Worm (Caenorhabditis elegans) whole organism, L2 larva: Measurements from ENCODE around the gene srh-42.

Experiments used
- C34F6.9 ChIP-seq: fragments of 150-350 bp; optimal IDR thresholded peaks from 2 replicates; lab custom pipeline; 2014; ENCODE audit warnings: missing biosample characterization, missing genetic modification characterization
- F13H6.1 ChIP-seq: sonication (generic microtip); optimal IDR thresholded peaks from 2 replicates; lab custom pipeline; 2016; ENCODE audit warnings: missing genetic modification characterization, missing compliant biosample characterization
- R02D3.7 ChIP-seq: fragments of 150-350 bp; optimal IDR thresholded peaks from 2 replicates; lab custom pipeline; 2014; ENCODE audit warnings: missing biosample characterization, missing genetic modification characterization
- Y55F3AM.14 ChIP-seq: fragments of 200-800 bp; sonication (Bioruptor generic); optimal IDR thresholded peaks from 2 replicates; lab custom pipeline; 2018; ENCODE audit warnings: mild to moderate bottlenecking, missing genetic modification characterization, missing compliant biosample characterization
- ZK546.5 ChIP-seq: sonication (generic microtip); optimal IDR thresholded peaks from 2 replicates; lab custom pipeline; 2017; ENCODE audit warnings: missing biosample characterization, missing genetic modification characterization
- alr-1 ChIP-seq: fragments of 150-350 bp; optimal IDR thresholded peaks from 2 replicates; lab custom pipeline; 2014; ENCODE audit warnings: missing biosample characterization, missing genetic modification characterization
- aly-2 ChIP-seq: fragments of 150-350 bp; optimal IDR thresholded peaks from 2 replicates; lab custom pipeline; 2014; ENCODE audit warnings: missing biosample characterization, missing genetic modification characterization
- ama-1 ChIP-seq: fragments of 150-350 bp; optimal IDR thresholded peaks from 2 replicates; lab custom pipeline; 2018; ENCODE audit warnings: inconsistent platforms
- blmp-1 ChIP-seq: sonication (generic microtip); optimal IDR thresholded peaks from 2 replicates; lab custom pipeline; 2017; ENCODE audit warnings: missing genetic modification characterization, mild to moderate bottlenecking, missing compliant biosample characterization, antibody characterized with exemption, moderate library complexity; ENCODE audit not compliant: insufficient read depth
- ceh-16 ChIP-seq: fragments of 150-350 bp; optimal IDR thresholded peaks from 2 replicates; lab custom pipeline; 2014; ENCODE audit warnings: missing biosample characterization, missing genetic modification characterization
- ceh-82 ChIP-seq: fragments of 150-350 bp; optimal IDR thresholded peaks from 2 replicates; lab custom pipeline; 2014; ENCODE audit warnings: missing biosample characterization, missing genetic modification characterization
- crh-2 ChIP-seq: sonication (generic microtip); optimal IDR thresholded peaks from 2 replicates; lab custom pipeline; 2017; ENCODE audit warnings: missing biosample characterization, missing genetic modification characterization
- dmd-4 ChIP-seq: sonication (generic microtip); optimal IDR thresholded peaks from 2 replicates; lab custom pipeline; 2017; ENCODE audit warnings: missing biosample characterization, missing genetic modification characterization
- egl-27 ChIP-seq: sonication (generic microtip); optimal IDR thresholded peaks from 3 replicates; lab custom pipeline; 2017; ENCODE audit warnings: missing biosample characterization, missing genetic modification reagents, missing genetic modification characterization
- elt-1 ChIP-seq: fragments of 150-350 bp; optimal IDR thresholded peaks from 2 replicates; lab custom pipeline; 2014; ENCODE audit warnings: missing biosample characterization, missing genetic modification characterization
- elt-3 ChIP-seq: sonication (generic microtip); optimal IDR thresholded peaks from 2 replicates; lab custom pipeline; 2017; ENCODE audit warnings: missing biosample characterization, missing genetic modification characterization
- fos-1 ChIP-seq: fragments of 150-350 bp; optimal IDR thresholded peaks from 2 replicates; lab custom pipeline; 2014; ENCODE audit warnings: missing biosample characterization, missing genetic modification characterization
- gmeb-1 ChIP-seq: fragments of 150-350 bp; optimal IDR thresholded peaks from 2 replicates; lab custom pipeline; 2014; ENCODE audit warnings: missing biosample characterization, missing genetic modification characterization
- lin-11 ChIP-seq: fragments of 150-350 bp; sonication (generic microtip); optimal IDR thresholded peaks from 2 replicates; lab custom pipeline; 2014; ENCODE audit warnings: missing biosample characterization, missing genetic modification characterization, inconsistent platforms, mixed read lengths
- lin-13 ChIP-seq: fragments of 150-350 bp; optimal IDR thresholded peaks from 2 replicates; lab custom pipeline; 2014; ENCODE audit warnings: missing biosample characterization, missing genetic modification reagents, missing genetic modification characterization
- lin-39 ChIP-seq: fragments of 150-350 bp; optimal IDR thresholded peaks from 2 replicates; lab custom pipeline; 2014; ENCODE audit warnings: missing biosample characterization, missing genetic modification reagents, missing genetic modification characterization
- lsy-2 ChIP-seq, 2 experiments: fragments of 150-350 bp in 1 of 2; sonication (generic microtip) in 1 of 2; optimal IDR thresholded peaks; 2 replicates each; lab custom pipeline; 2014 to 2017; ENCODE audit warnings: missing biosample characterization in 2 of 2, missing genetic modification characterization in 2 of 2
- mab-5 ChIP-seq: fragments of 150-350 bp; optimal IDR thresholded peaks from 2 replicates; lab custom pipeline; 2014; ENCODE audit warnings: missing biosample characterization, missing genetic modification characterization
- mbf-1 ChIP-seq: sonication (generic microtip); optimal IDR thresholded peaks from 2 replicates; lab custom pipeline; 2017; ENCODE audit warnings: missing biosample characterization, missing genetic modification characterization
- mdl-1 ChIP-seq, 2 experiments: fragments of 150-350 bp in 1 of 2; sonication (generic microtip) in 1 of 2; optimal IDR thresholded peaks; 2 replicates each; lab custom pipeline; 2017; ENCODE audit warnings: missing biosample characterization in 2 of 2, missing genetic modification characterization in 2 of 2
- nhr-10 ChIP-seq: sonication (generic microtip); optimal IDR thresholded peaks from 2 replicates; lab custom pipeline; 2017; ENCODE audit warnings: missing biosample characterization, missing genetic modification characterization
- nhr-11 ChIP-seq: fragments of 150-350 bp; optimal IDR thresholded peaks from 2 replicates; lab custom pipeline; 2014; ENCODE audit warnings: missing biosample characterization, missing genetic modification characterization
- nhr-12 ChIP-seq: fragments of 150-350 bp; optimal IDR thresholded peaks from 2 replicates; lab custom pipeline; 2014; ENCODE audit warnings: missing biosample characterization, missing genetic modification characterization
- nhr-129 ChIP-seq: fragments of 150-350 bp; optimal IDR thresholded peaks from 2 replicates; lab custom pipeline; 2014; ENCODE audit warnings: missing biosample characterization, missing genetic modification characterization
- nhr-21 ChIP-seq: fragments of 150-350 bp; optimal IDR thresholded peaks from 2 replicates; lab custom pipeline; 2014; ENCODE audit warnings: missing biosample characterization, missing genetic modification characterization
- nhr-23 ChIP-seq: fragments of 150-350 bp; optimal IDR thresholded peaks from 2 replicates; lab custom pipeline; 2014; ENCODE audit warnings: missing biosample characterization, missing genetic modification reagents, missing genetic modification characterization
- nhr-237 ChIP-seq: fragments of 150-350 bp; optimal IDR thresholded peaks from 2 replicates; lab custom pipeline; 2014; ENCODE audit warnings: missing biosample characterization, missing genetic modification characterization
- nhr-25 ChIP-seq: fragments of 150-350 bp; sonication (generic microtip); optimal IDR thresholded peaks from 3 replicates; lab custom pipeline; 2014; ENCODE audit warnings: missing biosample characterization, missing genetic modification characterization
- nhr-6 ChIP-seq: fragments of 150-350 bp; optimal IDR thresholded peaks from 2 replicates; lab custom pipeline; 2014; ENCODE audit warnings: missing biosample characterization, missing genetic modification characterization
- nhr-77 ChIP-seq: fragments of 150-350 bp; optimal IDR thresholded peaks from 2 replicates; lab custom pipeline; 2014; ENCODE audit warnings: missing biosample characterization, missing genetic modification characterization
- peb-1 ChIP-seq: fragments of 150-350 bp; optimal IDR thresholded peaks from 2 replicates; lab custom pipeline; 2014; ENCODE audit warnings: missing biosample characterization, missing genetic modification characterization
- sem-4 ChIP-seq: fragments of 150-350 bp; optimal IDR thresholded peaks from 2 replicates; lab custom pipeline; 2014; ENCODE audit warnings: missing biosample characterization, missing genetic modification reagents, missing genetic modification characterization
- skn-1 ChIP-seq: sonication (generic microtip); optimal IDR thresholded peaks from 2 replicates; lab custom pipeline; 2017; ENCODE audit warnings: missing biosample characterization, missing genetic modification characterization
- sma-3 ChIP-seq: sonication (generic microtip); optimal IDR thresholded peaks from 2 replicates; lab custom pipeline; 2016; ENCODE audit warnings: missing genetic modification reagents, missing genetic modification characterization, missing compliant biosample characterization
- sma-9 ChIP-seq, 2 experiments: fragments of 150-350 bp in 1 of 2; sonication (generic microtip) in 1 of 2; optimal IDR thresholded peaks; 2 replicates each; lab custom pipeline; 2014 to 2016; ENCODE audit warnings: missing genetic modification characterization in 2 of 2, mild to moderate bottlenecking in 1 of 2, missing biosample characterization in 1 of 2, missing compliant biosample characterization in 1 of 2, missing genetic modification reagents in 1 of 2, moderate library complexity in 1 of 2
- snpc-4 ChIP-seq: fragments of 150-350 bp; optimal IDR thresholded peaks from 2 replicates; lab custom pipeline; 2014; ENCODE audit warnings: missing biosample characterization, missing genetic modification characterization
- unc-39 ChIP-seq: fragments of 150-350 bp; optimal IDR thresholded peaks from 2 replicates; lab custom pipeline; 2014; ENCODE audit warnings: missing biosample characterization, missing genetic modification characterization
- unc-55 ChIP-seq: fragments of 150-350 bp; sonication (generic microtip); optimal IDR thresholded peaks from 3 replicates; lab custom pipeline; 2014; ENCODE audit warnings: missing biosample characterization, missing genetic modification reagents, missing genetic modification characterization
- unc-62 ChIP-seq: fragments of 150-350 bp; optimal IDR thresholded peaks from 2 replicates; lab custom pipeline; 2014; ENCODE audit warnings: missing biosample characterization, missing genetic modification reagents, missing genetic modification characterization
- zag-1 ChIP-seq: fragments of 150-350 bp; optimal IDR thresholded peaks from 2 replicates; lab custom pipeline; 2014; ENCODE audit warnings: missing biosample characterization, missing genetic modification characterization
- ztf-1 ChIP-seq: fragments of 200-800 bp; sonication (Bioruptor generic); conservative IDR thresholded peaks from 2 replicates; pipeline ENCODE4 v1.3.6; 2022; ENCODE audit warnings: missing genetic modification characterization, missing compliant biosample characterization
- ztf-11 ChIP-seq: sonication (generic microtip); optimal IDR thresholded peaks from 2 replicates; lab custom pipeline; 2017; ENCODE audit warnings: missing biosample characterization, missing genetic modification characterization
- ztf-4 ChIP-seq: fragments of 150-350 bp; optimal IDR thresholded peaks from 2 replicates; lab custom pipeline; 2014; ENCODE audit warnings: missing biosample characterization, missing genetic modification characterization

Gene srh-42

ce11 chrII:14249489-14249888 lies 39.4 kb downstream of the srh-42 start:
- TF ChIP-seq lin-13 (GFP tag; lab: Kevin White, UChicago) (peak; percentile 14), ztf-1 (GFP tag; lab: Robert Waterston, UW) (no peak), fos-1 (tag; lab: Kevin White, UChicago) (peak; percentile 48), ztf-11 (tag; lab: Kevin White, UChicago) (no peak), lin-39 (tag; lab: Kevin White, UChicago) (no peak), nhr-23 (tag; lab: Kevin White, UChicago) (no peak), alr-1 (no peak), skn-1 (tag; lab: Kevin White, UChicago) (no peak), nhr-10 (tag; lab: Kevin White, UChicago) (no peak), peb-1 (tag; lab: Kevin White, UChicago) (no peak), sma-9 (GFP tag; optimal IDR thresholded peaks at IDR 0.05; lab: Kevin White, UChicago) (peak; percentile 56), sma-9 (tag; optimal IDR thresholded peaks at IDR 0.05; lab: Kevin White, UChicago) (no peak), elt-3 (tag; lab: Kevin White, UChicago) (no peak), aly-2 (no peak), ceh-16 (tag; lab: Kevin White, UChicago) (no peak), nhr-12 (tag; lab: Kevin White, UChicago) (no peak), ztf-4 (tag; lab: Kevin White, UChicago) (peak; percentile 39), mab-5 (peak; percentile 31), unc-39 (tag; lab: Kevin White, UChicago) (no peak), sem-4 (tag; lab: Kevin White, UChicago) (no peak), zag-1 (tag; lab: Kevin White, UChicago) (no peak), F13H6.1 (tag; lab: Kevin White, UChicago) (peak; percentile 51), ceh-82 (tag; lab: Kevin White, UChicago) (no peak), egl-27 (tag; lab: Kevin White, UChicago) (peak; percentile 14), mbf-1 (tag; lab: Kevin White, UChicago) (no peak), elt-1 (tag; lab: Kevin White, UChicago) (no peak), mdl-1 (tag; optimal IDR thresholded peaks at IDR 0.05; lab: Kevin White, UChicago) (peak; percentile 53 to 60), blmp-1 (tag; lab: Kevin White, UChicago) (no peak), nhr-77 (no peak), R02D3.7 (tag; lab: Kevin White, UChicago) (no peak), unc-55 (GFP tag; lab: Kevin White, UChicago) (peak; percentile 25), C34F6.9 (tag; lab: Kevin White, UChicago) (peak; percentile 43), nhr-21 (no peak), nhr-25 (tag; lab: Kevin White, UChicago) (peak; percentile 37), lin-11 (no peak), nhr-6 (no peak), ama-1 (lab: Kevin White, UChicago) (no peak), crh-2 (tag; lab: Kevin White, UChicago) (peak; percentile 57), sma-3 (GFP tag; lab: Kevin White, UChicago) (peak; percentile 19), unc-62 (GFP tag; lab: Kevin White, UChicago) (no peak), Y55F3AM.14 (GFP tag; lab: Kevin White, UChicago) (no peak), nhr-129 (peak; percentile 79), gmeb-1 (tag; lab: Kevin White, UChicago) (peak; percentile 20), ZK546.5 (no peak), nhr-237 (no peak), dmd-4 (tag; lab: Kevin White, UChicago) (no peak), nhr-11 (tag; lab: Kevin White, UChicago) (no peak), lsy-2 (tag; optimal IDR thresholded peaks at IDR 0.05; lab: Kevin White, UChicago) (peak in 1 of 2 experiments; percentile 8), snpc-4 (tag; lab: Kevin White, UChicago) (no peak)
- TF ChIP-seq, all 48 proteins: peak for 16
